Worm (Caenorhabditis elegans): ENCODE measurements around the gene T10B10.4.

Gene T10B10.4

ce11 chrX:15175211-15175610 is 14.7 kb upstream of the T10B10.4 start:
- no peak for TF ChIP-seq cebp-1 (GFP tag; IDR thresholded peaks at IDR 0.05)
- no peak for TF ChIP-seq cebp-1 (tag; optimal IDR thresholded peaks at IDR 0.05)
- TF ChIP-seq egrh-3 (GFP tag; IDR thresholded peaks at IDR 0.05) = peak; percentile 68; the same call in 1 of the 2 replicates
- peak; percentile 70 for TF ChIP-seq zfh-2 (GFP tag; conservative IDR thresholded peaks at IDR 0.05)
- no peak for TF ChIP-seq ztf-28 (GFP tag; IDR thresholded peaks at IDR 0.05)
- no peak for TF ChIP-seq F22D6.2 (tag; optimal IDR thresholded peaks at IDR 0.05)
- TF ChIP-seq F10E7.11 (tag; optimal IDR thresholded peaks at IDR 0.05) = no peak

ce11 chrX:15176431-15176911 is 13.5 kb upstream of the T10B10.4 start, which contains the start of gene col-41:
Gene col-41 (minus strand): TSS chrX:15176481.
- TF ChIP-seq rpc-1 (optimal IDR thresholded peaks at IDR 0.05) = no peak
- no peak for TF ChIP-seq rpc-1 (tag; optimal IDR thresholded peaks at IDR 0.05)
- no peak for TF ChIP-seq nhr-80 (tag; optimal IDR thresholded peaks at IDR 0.05)
- no peak for TF ChIP-seq ztf-22 (GFP tag; optimal IDR thresholded peaks at IDR 0.05)
- no peak for TF ChIP-seq let-607 (tag; optimal IDR thresholded peaks at IDR 0.05)
- TF ChIP-seq hmg-20 (GFP tag; IDR thresholded peaks at IDR 0.05) = no peak
- TF ChIP-seq egl-44 (GFP tag; IDR thresholded peaks at IDR 0.05) = no peak
- TF ChIP-seq mel-28 (tag; optimal IDR thresholded peaks at IDR 0.05; ENCODE audit: borderline replicate concordance) = no peak
- no peak for TF ChIP-seq F57A8.1 (GFP tag; optimal IDR thresholded peaks at IDR 0.05)

ce11 chrX:15181454-15181853 is 8.5 kb upstream of the T10B10.4 start, which contains the start of gene pkhm-2:
Gene pkhm-2 (minus strand): TSS chrX:15181465.
- TF ChIP-seq pbrm-1 (GFP tag; IDR thresholded peaks at IDR 0.05) = peak; percentile 88
- TF ChIP-seq lag-1 (GFP tag; IDR thresholded peaks at IDR 0.05) = no peak
- TF ChIP-seq lin-26 (GFP tag; IDR thresholded peaks at IDR 0.05) = peak; percentile 69
- no peak for TF ChIP-seq bed-1 (GFP tag; IDR thresholded peaks at IDR 0.05)
- no peak for TF ChIP-seq sea-2 (GFP tag; IDR thresholded peaks at IDR 0.05)
- peak; percentile 69; the same call in 1 of the 2 replicates for TF ChIP-seq let-526 (GFP tag; IDR thresholded peaks at IDR 0.05)
- TF ChIP-seq rec-8 (tag; optimal IDR thresholded peaks at IDR 0.05) = no peak
- no peak for TF ChIP-seq mel-28 (tag; optimal IDR thresholded peaks at IDR 0.05; ENCODE audit: borderline replicate concordance)
- peak in 2 of 3 experiments; percentile 5 to 81 for TF ChIP-seq lin-35 (GFP tag; optimal IDR thresholded peaks at IDR 0.05)
- TF ChIP-seq F57C9.4 (tag; optimal IDR thresholded peaks at IDR 0.05) = no peak
- TF ChIP-seq K11D2.4 (GFP tag; IDR thresholded peaks at IDR 0.05) = peak; percentile 86
- no peak for TF ChIP-seq ceh-58 (GFP tag; IDR thresholded peaks at IDR 0.05)
- peak; percentile 18; the same call in 1 of the 2 replicates for TF ChIP-seq lir-1 (GFP tag; conservative IDR thresholded peaks at IDR 0.05)
- no peak for TF ChIP-seq ama-1 (optimal IDR thresholded peaks at IDR 0.05)
- TF ChIP-seq ama-1 (GFP tag; optimal IDR thresholded peaks at IDR 0.05) = no peak
- no peak for TF ChIP-seq snpc-1.3 (tag; optimal IDR thresholded peaks at IDR 0.05; ENCODE audit: insufficient read depth)
- TF ChIP-seq zim-3 (tag; optimal IDR thresholded peaks at IDR 0.05) = no peak
- TF ChIP-seq athp-1 (tag; optimal IDR thresholded peaks at IDR 0.05) = no peak
- TF ChIP-seq K12H6.12 (tag; optimal IDR thresholded peaks at IDR 0.05) = peak; percentile 46
- no peak for TF ChIP-seq fkh-3 (tag; optimal IDR thresholded peaks at IDR 0.05)
- TF ChIP-seq nhr-120 (GFP tag; IDR thresholded peaks at IDR 0.05) = no peak
- TF ChIP-seq zfh-2 (GFP tag; conservative IDR thresholded peaks at IDR 0.05) = peak; percentile 97
- TF ChIP-seq nfya-2 (GFP tag; IDR thresholded peaks at IDR 0.05) = no peak
- no peak for TF ChIP-seq hlh-26 (GFP tag; conservative IDR thresholded peaks at IDR 0.05)
- TF ChIP-seq attf-6 (GFP tag; IDR thresholded peaks at IDR 0.05) = no peak
- TF ChIP-seq ztf-18 (tag; optimal IDR thresholded peaks at IDR 0.05) = peak; percentile 98
- TF ChIP-seq nhr-80 (tag; optimal IDR thresholded peaks at IDR 0.05) = peak; percentile 93
- peak; percentile 83 for TF ChIP-seq mcd-1 (GFP tag; IDR thresholded peaks at IDR 0.05)
- TF ChIP-seq pha-4 (tag; optimal IDR thresholded peaks at IDR 0.05) = no peak
- peak; percentile 26 for TF ChIP-seq tlf-1 (GFP tag; optimal IDR thresholded peaks at IDR 0.05)
- TF ChIP-seq lsl-1 (GFP tag; optimal IDR thresholded peaks at IDR 0.05) = no peak
- no peak for TF ChIP-seq snpc-3.4 (tag; optimal IDR thresholded peaks at IDR 0.05)
- TF ChIP-seq C17E4.6 (GFP tag; IDR thresholded peaks at IDR 0.05) = no peak

Data from whole organism, young adult.